Worm (Caenorhabditis elegans): Measurements from ENCODE around the gene twnk-1.

ce11 chrX:5841060-5841642, 50.1 kb downstream of the twnk-1 start, which contains the start of gene puf-9:
- TF ChIP-seq ama-1 (optimal IDR thresholded peaks at IDR 0.05): no peak
- TF ChIP-seq sea-1 (GFP tag; conservative IDR thresholded peaks at IDR 0.05): no peak
- no peak for TF ChIP-seq ets-7 (tag; optimal IDR thresholded peaks at IDR 0.05)
- peak; percentile 34 for TF ChIP-seq aly-1 (tag; optimal IDR thresholded peaks at IDR 0.05)
- TF ChIP-seq hmg-4 (GFP tag; optimal IDR thresholded peaks at IDR 0.05): peak; percentile 84
- peak; percentile 58 for TF ChIP-seq flt-1 (GFP tag; IDR thresholded peaks at IDR 0.05)

All from whole organism, early embryonic.